Worm (Caenorhabditis elegans) whole organism, L2 larva: ENCODE measurements around the gene M02B1.3.

Source experiments
- R02D3.7 ChIP-seq: fragments of 150-350 bp; optimal IDR thresholded peaks from 2 replicates; lab custom pipeline; 2014; ENCODE audit warnings: missing biosample characterization, missing genetic modification characterization
- Y55F3AM.14 ChIP-seq: fragments of 200-800 bp; sonication (Bioruptor generic); optimal IDR thresholded peaks from 2 replicates; lab custom pipeline; 2018; ENCODE audit warnings: mild to moderate bottlenecking, missing genetic modification characterization, missing compliant biosample characterization
- ZK546.5 ChIP-seq: sonication (generic microtip); optimal IDR thresholded peaks from 2 replicates; lab custom pipeline; 2017; ENCODE audit warnings: missing biosample characterization, missing genetic modification characterization
- aly-2 ChIP-seq: fragments of 150-350 bp; optimal IDR thresholded peaks from 2 replicates; lab custom pipeline; 2014; ENCODE audit warnings: missing biosample characterization, missing genetic modification characterization
- ama-1 ChIP-seq: fragments of 150-350 bp; optimal IDR thresholded peaks from 2 replicates; lab custom pipeline; 2018; ENCODE audit warnings: inconsistent platforms
- egl-27 ChIP-seq: sonication (generic microtip); optimal IDR thresholded peaks from 3 replicates; lab custom pipeline; 2017; ENCODE audit warnings: missing biosample characterization, missing genetic modification reagents, missing genetic modification characterization
- fos-1 ChIP-seq: fragments of 150-350 bp; optimal IDR thresholded peaks from 2 replicates; lab custom pipeline; 2014; ENCODE audit warnings: missing biosample characterization, missing genetic modification characterization
- mdl-1 ChIP-seq, 2 experiments: fragments of 150-350 bp in 1 of 2; sonication (generic microtip) in 1 of 2; optimal IDR thresholded peaks; 2 replicates each; lab custom pipeline; 2017; ENCODE audit warnings: missing biosample characterization in 2 of 2, missing genetic modification characterization in 2 of 2
- nhr-237 ChIP-seq: fragments of 150-350 bp; optimal IDR thresholded peaks from 2 replicates; lab custom pipeline; 2014; ENCODE audit warnings: missing biosample characterization, missing genetic modification characterization
- skn-1 ChIP-seq: sonication (generic microtip); optimal IDR thresholded peaks from 2 replicates; lab custom pipeline; 2017; ENCODE audit warnings: missing biosample characterization, missing genetic modification characterization
- snpc-4 ChIP-seq: fragments of 150-350 bp; optimal IDR thresholded peaks from 2 replicates; lab custom pipeline; 2014; ENCODE audit warnings: missing biosample characterization, missing genetic modification characterization
- unc-39 ChIP-seq: fragments of 150-350 bp; optimal IDR thresholded peaks from 2 replicates; lab custom pipeline; 2014; ENCODE audit warnings: missing biosample characterization, missing genetic modification characterization
- unc-55 ChIP-seq: fragments of 150-350 bp; sonication (generic microtip); optimal IDR thresholded peaks from 3 replicates; lab custom pipeline; 2014; ENCODE audit warnings: missing biosample characterization, missing genetic modification reagents, missing genetic modification characterization

- no peak for TF ChIP-seq R02D3.7 (tag; lab: Kevin White, UChicago)
- TF ChIP-seq fos-1 (tag; lab: Kevin White, UChicago): peak; percentile 81
- no peak for TF ChIP-seq ZK546.5 (tag; lab: Kevin White, UChicago)
- no peak for TF ChIP-seq ama-1
- TF ChIP-seq unc-55 (GFP tag; lab: Kevin White, UChicago): no peak
- no peak for TF ChIP-seq snpc-4
- no peak for TF ChIP-seq aly-2
- TF ChIP-seq skn-1 (tag; lab: Kevin White, UChicago): no peak
- TF ChIP-seq mdl-1 (tag; optimal IDR thresholded peaks at IDR 0.05; lab: Kevin White, UChicago): no peak
- no peak for TF ChIP-seq Y55F3AM.14 (GFP tag; lab: Kevin White, UChicago)
- TF ChIP-seq egl-27 (tag; lab: Kevin White, UChicago): no peak
- no peak for TF ChIP-seq unc-39 (tag; lab: Kevin White, UChicago)
- no peak for TF ChIP-seq nhr-237 (tag; lab: Kevin White, UChicago)
These were observed 42.7 kb upstream of the M02B1.3 start, which contains the start of gene pin-2 for ce11 chrIV:12793621-12794020.
